Fruit fly (Drosophila melanogaster): Measurements from ENCODE around the gene kmg.

The kmg gene

DNA sequence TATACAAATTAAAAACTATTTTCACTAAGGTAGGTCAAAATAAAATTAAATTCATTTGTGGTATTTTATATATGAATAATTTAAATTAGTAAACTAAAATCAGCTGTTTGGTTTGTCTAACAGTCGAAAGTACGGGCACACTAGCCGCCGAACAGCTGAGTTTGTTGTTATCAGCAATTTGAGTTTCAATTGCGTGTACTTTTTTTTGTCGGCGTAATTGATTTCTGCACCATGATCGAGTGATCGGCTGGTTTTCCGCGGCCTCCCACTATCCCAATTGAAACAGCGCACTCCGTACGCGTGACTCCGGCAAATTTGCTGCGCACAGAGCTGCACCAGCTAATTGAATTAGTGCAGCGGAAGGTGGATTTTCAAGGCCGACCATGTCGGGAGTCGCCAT lies 18.8 kb downstream of the kmg start, which contains the start of gene Alg7 (continued):
- no peak for TF ChIP-seq CG17829 (tag; optimal IDR thresholded peaks at IDR 0.05)
- no peak for TF ChIP-seq Chrac-16 (GFP tag; optimal IDR thresholded peaks at IDR 0.05)
- no peak for TF ChIP-seq H15 (GFP tag; IDR thresholded peaks at IDR 0.05)
- TF ChIP-seq chn (GFP tag; optimal IDR thresholded peaks at IDR 0.05) = no peak
- TF ChIP-seq CG8924 (tag; optimal IDR thresholded peaks at IDR 0.05) = peak; percentile 2
- TF ChIP-seq Ravus (GFP tag; IDR thresholded peaks at IDR 0.05) = no peak
- no peak for TF ChIP-seq CTCF (GFP tag; optimal IDR thresholded peaks at IDR 0.05)
- TF ChIP-seq Pdp1 (GFP tag; optimal IDR thresholded peaks at IDR 0.05) = no peak
- TF ChIP-seq ftz-f1 (GFP tag; optimal IDR thresholded peaks at IDR 0.05) = peak; percentile 91
- peak; percentile 45 for TF ChIP-seq E2f2 (GFP tag; IDR thresholded peaks at IDR 0.05)
- no peak for TF ChIP-seq CG3995 (GFP tag; optimal IDR thresholded peaks at IDR 0.05)
- peak; percentile 50 for TF ChIP-seq CG10267 (tag; optimal IDR thresholded peaks at IDR 0.05)
- no peak for TF ChIP-seq CG32767 (GFP tag; IDR thresholded peaks at IDR 0.05)
- no peak for TF ChIP-seq CG8478 (optimal IDR thresholded peaks at IDR 0.05)
- TF ChIP-seq prd (optimal IDR thresholded peaks at IDR 0.05) = no peak
- TF ChIP-seq prd (GFP tag; IDR thresholded peaks at IDR 0.05) = no peak
- no peak for TF ChIP-seq peb (GFP tag; IDR thresholded peaks at IDR 0.05)
- TF ChIP-seq CG16779 (GFP tag; IDR thresholded peaks at IDR 0.05) = no peak
- TF ChIP-seq Oaz (GFP tag; IDR thresholded peaks at IDR 0.05) = no peak
- TF ChIP-seq Mad (GFP tag; optimal IDR thresholded peaks at IDR 0.05) = no peak
- TF ChIP-seq CG12769 (tag; optimal IDR thresholded peaks at IDR 0.05) = no peak
- TF ChIP-seq ro (GFP tag; IDR thresholded peaks at IDR 0.05) = no peak
- TF ChIP-seq CG8388 (GFP tag; optimal IDR thresholded peaks at IDR 0.05) = no peak
- TF ChIP-seq slp2 (GFP tag; optimal IDR thresholded peaks at IDR 0.05) = no peak
- no peak for TF ChIP-seq CG18599 (GFP tag; optimal IDR thresholded peaks at IDR 0.05)
- no peak for TF ChIP-seq CG7556 (GFP tag; optimal IDR thresholded peaks at IDR 0.05)
- no peak for TF ChIP-seq Hsf (GFP tag; optimal IDR thresholded peaks at IDR 0.05)

DNA sequence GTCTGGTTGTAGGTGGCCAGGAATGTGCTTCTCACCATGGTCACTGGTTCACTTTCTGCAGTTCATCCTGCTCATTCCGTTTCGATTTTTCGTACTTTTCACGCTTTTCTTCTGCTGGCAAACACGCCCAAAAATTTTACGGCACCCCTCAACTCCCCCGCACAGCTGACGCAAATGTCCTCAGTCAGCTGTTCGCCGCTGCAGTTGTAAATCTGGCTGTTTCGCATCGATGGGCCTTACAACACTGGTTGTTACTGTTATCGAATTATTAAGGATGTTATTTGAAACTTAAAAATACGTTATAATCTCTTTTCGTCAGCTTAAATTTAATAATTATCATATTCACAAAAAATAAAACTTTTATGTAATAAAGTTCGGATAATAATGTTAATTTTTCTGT lies 22.1 kb downstream of the kmg start, which contains the start of gene Mgat3:
TSS of gene Mgat3 (minus strand) at position 182 of the 400 bp plus-strand sequence.
- no peak for TF ChIP-seq fu2 (GFP tag; optimal IDR thresholded peaks at IDR 0.05)
- no peak for TF ChIP-seq otp (GFP tag; IDR thresholded peaks at IDR 0.05)
- TF ChIP-seq bab2 (GFP tag; optimal IDR thresholded peaks at IDR 0.05) = no peak
- peak; percentile 16 for TF ChIP-seq MESR4 (GFP tag; optimal IDR thresholded peaks at IDR 0.05)
- no peak for TF ChIP-seq sob (GFP tag; IDR thresholded peaks at IDR 0.05)
- TF ChIP-seq CG14710 (tag; optimal IDR thresholded peaks at IDR 0.05) = peak; percentile 29
- TF ChIP-seq CG17802 (tag; optimal IDR thresholded peaks at IDR 0.05) = no peak
- peak; percentile 41 to 88 for TF ChIP-seq crp (GFP tag; optimal IDR thresholded peaks at IDR 0.05)
- no peak for TF ChIP-seq vnd (GFP tag; IDR thresholded peaks at IDR 0.05; ENCODE audit: partially characterized antibody)
- TF ChIP-seq MBD-R2 (GFP tag; IDR thresholded peaks at IDR 0.05) = peak; percentile 46; the same call in 1 of the 2 replicates
- TF ChIP-seq CG17385 (GFP tag; optimal IDR thresholded peaks at IDR 0.05) = no peak
- no peak for TF ChIP-seq NC2β (GFP tag; optimal IDR thresholded peaks at IDR 0.05)
- no peak for TF ChIP-seq CG13424 (tag; optimal IDR thresholded peaks at IDR 0.05)
- no peak for TF ChIP-seq HHEX (GFP tag; optimal IDR thresholded peaks at IDR 0.05)
- no peak for TF ChIP-seq Vsx1 (GFP tag; optimal IDR thresholded peaks at IDR 0.05)
- no peak for TF ChIP-seq Side (GFP tag; optimal IDR thresholded peaks at IDR 0.05)
- TF ChIP-seq ken (GFP tag; IDR thresholded peaks at IDR 0.05) = no peak
- TF ChIP-seq CG10543 (GFP tag; optimal IDR thresholded peaks at IDR 0.05) = no peak
- TF ChIP-seq Gug (GFP tag; IDR thresholded peaks at IDR 0.05) = no peak
- TF ChIP-seq tup (GFP tag; optimal IDR thresholded peaks at IDR 0.05) = no peak
- no peak for TF ChIP-seq so (GFP tag; IDR thresholded peaks at IDR 0.05)
- no peak for TF ChIP-seq ab (GFP tag; optimal IDR thresholded peaks at IDR 0.05)
- no peak for TF ChIP-seq CG43689 (GFP tag; IDR thresholded peaks at IDR 0.05)
- no peak for TF ChIP-seq kah (GFP tag; optimal IDR thresholded peaks at IDR 0.05)
- TF ChIP-seq psq (GFP tag; optimal IDR thresholded peaks at IDR 0.05) = no peak
- no peak for TF ChIP-seq Scr (GFP tag; IDR thresholded peaks at IDR 0.05; ENCODE audit: partially characterized antibody)
- no peak for TF ChIP-seq Hey (tag; optimal IDR thresholded peaks at IDR 0.05)
- no peak for TF ChIP-seq CG3163 (GFP tag; optimal IDR thresholded peaks at IDR 0.05)

Data from whole organism, embryonic.